Worm (Caenorhabditis elegans) whole organism, mixed stage, embryonic: ENCODE measurements around the gene Y73B6BL.47.

ENCODE experiments used
- bed-3 ChIP-seq: fragments of 200-800 bp; sonication (Bioruptor generic); optimal IDR thresholded peaks from 3 replicates; lab custom pipeline; 2018; ENCODE audit warnings: mild to moderate bottlenecking, missing genetic modification characterization, moderate library complexity, missing compliant biosample characterization
- ceh-39 ChIP-seq: fragments of 150-350 bp; optimal IDR thresholded peaks from 2 replicates; lab custom pipeline; 2014; ENCODE audit warnings: missing biosample characterization, missing genetic modification characterization
- ces-1 ChIP-seq: fragments of 150-350 bp; optimal IDR thresholded peaks from 2 replicates; lab custom pipeline; 2014; ENCODE audit warnings: missing biosample characterization, missing genetic modification reagents, missing genetic modification characterization
- flh-1 ChIP-seq: fragments of 200-800 bp; sonication (Bioruptor generic); optimal IDR thresholded peaks from 2 replicates; lab custom pipeline; 2018; ENCODE audit warnings: mild to moderate bottlenecking, missing genetic modification characterization, moderate library complexity, missing compliant biosample characterization
- lsy-2 ChIP-seq: fragments of 150-350 bp; optimal IDR thresholded peaks from 2 replicates; lab custom pipeline; 2014; ENCODE audit warnings: missing biosample characterization, missing genetic modification characterization
- nhr-2 ChIP-seq: fragments of 150-350 bp; optimal IDR thresholded peaks from 2 replicates; lab custom pipeline; 2014; ENCODE audit warnings: missing biosample characterization, missing genetic modification characterization
- nhr-237 ChIP-seq: fragments of 150-350 bp; optimal IDR thresholded peaks from 2 replicates; lab custom pipeline; 2014; ENCODE audit warnings: missing biosample characterization, missing genetic modification characterization
- nhr-76 ChIP-seq: sonication (generic microtip); optimal IDR thresholded peaks from 2 replicates; lab custom pipeline; 2017; ENCODE audit warnings: missing biosample characterization, missing genetic modification characterization
- pha-4 ChIP-seq: fragments of 150-350 bp; optimal IDR thresholded peaks from 2 replicates; lab custom pipeline; 2018; ENCODE audit warnings: missing biosample characterization, missing genetic modification reagents, missing genetic modification characterization
- unc-62 ChIP-seq: fragments of 150-350 bp; optimal IDR thresholded peaks from 2 replicates; lab custom pipeline; 2014; ENCODE audit warnings: missing biosample characterization, missing genetic modification reagents, missing genetic modification characterization

ce11 chrIV:6372267-6372666 lies 10.5 kb downstream of the Y73B6BL.47 start:
- TF ChIP-seq lsy-2 (tag; lab: Kevin White, UChicago) (no peak), nhr-237 (tag; lab: Kevin White, UChicago) (no peak), nhr-76 (tag; lab: Kevin White, UChicago) (no peak), ces-1 (GFP tag; lab: Kevin White, UChicago) (no peak), nhr-2 (tag; lab: Kevin White, UChicago) (no peak), flh-1 (no peak), unc-62 (GFP tag; lab: Kevin White, UChicago) (no peak), bed-3 (no peak), pha-4 (tag; lab: Kevin White, UChicago) (no peak), ceh-39 (tag; lab: Kevin White, UChicago) (no peak)
